Worm (Caenorhabditis elegans) whole organism, L4/young adult: ENCODE results near the gene rom-2.

ENCODE experiments used
- W03F9.2 ChIP-seq: fragments of 150-350 bp; optimal IDR thresholded peaks from 2 replicates; lab custom pipeline; 2014; ENCODE audit warnings: missing biosample characterization, missing genetic modification characterization
- dao-5 ChIP-seq: sonication (generic microtip); optimal IDR thresholded peaks from 2 replicates; lab custom pipeline; 2016; ENCODE audit warnings: missing genotype, missing genetic modification characterization, moderate library complexity, missing compliant biosample characterization
- him-1 ChIP-seq: sonication (generic microtip); optimal IDR thresholded peaks from 2 replicates; lab custom pipeline; 2016; ENCODE audit warnings: missing genotype, missing genetic modification reagents, missing genetic modification characterization, missing compliant biosample characterization

rom-2 gene

ce11 chrIII:9546016-9546659, 49.3 kb downstream of the rom-2 start, which contains the start of gene unc-16:
Gene unc-16 (plus strand): TSS chrIII:9546258.
- peak; percentile 55 for TF ChIP-seq him-1
- TF ChIP-seq dao-5: no peak
- peak; percentile 84 for TF ChIP-seq W03F9.2 (tag; lab: Kevin White, UChicago)

DNA sequence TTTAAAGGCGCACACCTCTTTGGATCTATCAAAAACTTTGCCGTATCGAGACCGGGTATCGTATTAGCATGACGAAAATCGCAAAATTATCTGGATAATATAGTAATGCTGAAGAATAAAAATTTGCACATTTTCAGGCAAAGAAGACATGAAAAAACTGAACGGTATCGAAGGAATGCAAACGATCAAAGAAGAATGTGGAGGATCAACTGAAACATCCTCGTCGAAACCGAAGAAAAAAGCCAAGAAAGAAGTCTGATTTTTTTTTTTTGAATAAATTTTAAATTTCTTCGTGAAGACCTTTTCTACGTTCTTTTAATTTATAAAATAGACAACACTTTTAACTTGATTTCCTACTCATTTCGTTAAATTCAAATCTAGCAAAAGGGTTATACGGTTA, 50.6 kb downstream of the rom-2 start, which contains the start of gene ZK1098.12:
TSS of gene ZK1098.12 (plus strand) at position 301 of the 400 bp plus-strand sequence.
- TF ChIP-seq him-1: no peak
- no peak for TF ChIP-seq dao-5
- TF ChIP-seq W03F9.2 (tag; lab: Kevin White, UChicago): no peak

ce11 chrIII:9544125-9544524, 51.3 kb downstream of the rom-2 start, which contains the start of gene ZK1098.9:
Gene ZK1098.9 (plus strand): TSS chrIII:9544425.
- no peak for TF ChIP-seq W03F9.2 (tag; lab: Kevin White, UChicago)
- TF ChIP-seq him-1: no peak
- TF ChIP-seq dao-5: no peak
